Fruit fly (Drosophila melanogaster): ENCODE data around the gene CG14811.

The CG14811 gene

DNA sequence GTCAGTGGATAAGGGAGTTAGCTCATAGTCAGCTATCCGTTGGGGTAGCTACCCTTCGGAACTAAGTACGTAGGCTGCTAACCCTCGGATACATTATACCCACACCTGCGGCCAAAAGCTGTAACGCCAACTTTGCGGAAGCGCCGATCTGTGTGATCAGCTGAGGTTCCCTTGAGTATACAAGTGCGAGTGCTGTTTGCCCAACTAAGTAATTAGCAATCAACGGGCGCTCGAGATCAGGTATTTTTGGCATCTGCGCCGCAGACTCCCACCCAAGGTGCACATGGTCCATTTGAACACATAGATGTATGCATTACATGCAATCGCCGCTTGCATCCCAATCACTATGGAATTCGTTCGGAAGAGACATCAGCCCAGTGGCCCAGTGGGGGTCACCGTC is 31.9 kb upstream of the CG14811 start (continued):
- TF ChIP-seq CG6765 (GFP tag; optimal IDR thresholded peaks at IDR 0.05) (peak; percentile 93), CG1792 (GFP tag; optimal IDR thresholded peaks at IDR 0.05) (peak; percentile 57), Max (GFP tag; optimal IDR thresholded peaks at IDR 0.05) (peak; percentile 40), dpn (GFP tag; optimal IDR thresholded peaks at IDR 0.05) (peak; percentile 21 to 77), al (GFP tag; IDR thresholded peaks at IDR 0.05) (no peak), CG13287 (GFP tag; IDR thresholded peaks at IDR 0.05; ENCODE audit: partially characterized antibody) (no peak), Lhr (GFP tag; optimal IDR thresholded peaks at IDR 0.05) (no peak), grn (GFP tag; optimal IDR thresholded peaks at IDR 0.05) (peak; percentile 75), CG6854 (GFP tag; optimal IDR thresholded peaks at IDR 0.05) (peak; percentile 89), B-H2 (GFP tag; optimal IDR thresholded peaks at IDR 0.05) (peak; percentile 72), CG10321 (GFP tag; IDR thresholded peaks at IDR 0.05) (no peak), ap (GFP tag; IDR thresholded peaks at IDR 0.05) (0 out of 2 replicates have a peak, but pooled peaks have one; percentile 13), CG10979 (tag; optimal IDR thresholded peaks at IDR 0.05) (no peak), aop (GFP tag; IDR thresholded peaks at IDR 0.05) (no peak), Awh (GFP tag; IDR thresholded peaks at IDR 0.05) (peak; percentile 79), dmrt99B (tag; optimal IDR thresholded peaks at IDR 0.05) (peak; percentile 26), CG13296 (GFP tag; optimal IDR thresholded peaks at IDR 0.05) (peak; percentile 91), CG17385 (GFP tag; optimal IDR thresholded peaks at IDR 0.05) (peak; percentile 56), CG31441 (GFP tag; IDR thresholded peaks at IDR 0.05) (no peak), ind (GFP tag; optimal IDR thresholded peaks at IDR 0.05) (peak; percentile 10), sug (tag; optimal IDR thresholded peaks at IDR 0.05) (peak; percentile 56), gsb (GFP tag; IDR thresholded peaks at IDR 0.05) (peak; percentile 51; the same call in 1 of the 2 replicates), inv (GFP tag; IDR thresholded peaks at IDR 0.05; ENCODE audit: partially characterized antibody) (no peak), dan (GFP tag; IDR thresholded peaks at IDR 0.05) (no peak), usp (GFP tag; optimal IDR thresholded peaks at IDR 0.05) (no peak), CG34224 (GFP tag; IDR thresholded peaks at IDR 0.05; ENCODE audit: partially characterized antibody) (no peak), kah (GFP tag; optimal IDR thresholded peaks at IDR 0.05) (no peak), sqz (GFP tag; optimal IDR thresholded peaks at IDR 0.05) (no peak), row (GFP tag; IDR thresholded peaks at IDR 0.05) (0 out of 3 replicates have a peak, but pooled peaks have one; percentile 7), Sin3A (optimal IDR thresholded peaks at IDR 0.05) (no peak), repo (GFP tag; optimal IDR thresholded peaks at IDR 0.05) (peak; percentile 34), stwl (tag; optimal IDR thresholded peaks at IDR 0.05) (no peak), Mrtf (GFP tag; IDR thresholded peaks at IDR 0.05) (no peak), Sry-δ (GFP tag; optimal IDR thresholded peaks at IDR 0.05) (peak; percentile 28), ATbp (GFP tag; optimal IDR thresholded peaks at IDR 0.05) (peak; percentile 67), shn (GFP tag; optimal IDR thresholded peaks at IDR 0.05) (peak; percentile 16), CG12071 (GFP tag; optimal IDR thresholded peaks at IDR 0.05) (peak; percentile 84), jigr1 (GFP tag; IDR thresholded peaks at IDR 0.05) (no peak), da (GFP tag; optimal IDR thresholded peaks at IDR 0.05) (peak; percentile 46), CG12391 (tag; optimal IDR thresholded peaks at IDR 0.05) (no peak), Opbp (GFP tag; IDR thresholded peaks at IDR 0.05; ENCODE audit: partially characterized antibody) (no peak), CG15269 (tag; optimal IDR thresholded peaks at IDR 0.05) (peak; percentile 64), CG34376 (GFP tag; optimal IDR thresholded peaks at IDR 0.05) (peak; percentile 92), Oaz (GFP tag; IDR thresholded peaks at IDR 0.05) (no peak), amos (GFP tag; IDR thresholded peaks at IDR 0.05; ENCODE audit: partially characterized antibody) (no peak), tna (GFP tag; IDR thresholded peaks at IDR 0.05; ENCODE audit: partially characterized antibody) (no peak), corto (GFP tag; optimal IDR thresholded peaks at IDR 0.05) (no peak), Lpt (GFP tag; optimal IDR thresholded peaks at IDR 0.05) (no peak), Hmr (GFP tag; optimal IDR thresholded peaks at IDR 0.05) (peak; percentile 95), Hand (GFP tag; optimal IDR thresholded peaks at IDR 0.05) (peak; percentile 89), Ets97D (GFP tag; optimal IDR thresholded peaks at IDR 0.05) (peak; percentile 12)
